Fruit fly (Drosophila melanogaster) whole organism, pupa: ENCODE results near the gene CG4658.

Source experiments
- CG17806 ChIP-seq: fragments of 200-800 bp; sonication (Bioruptor generic); optimal IDR thresholded peaks from 2 replicates; lab custom pipeline; 2018; ENCODE audit warnings: missing biosample characterization, mild to moderate bottlenecking, missing genetic modification characterization, moderate library complexity
- D1 ChIP-seq: fragments of 200-800 bp; sonication (Bioruptor generic); optimal IDR thresholded peaks from 2 replicates; lab custom pipeline; 2018; ENCODE audit warnings: missing biosample characterization, mild to moderate bottlenecking, missing genetic modification characterization, moderate library complexity

- TF ChIP-seq D1 (tag; lab: Kevin White, UChicago) (no peak), CG17806 (tag; lab: Kevin White, UChicago) (no peak)
Measured at dm6 chr2L:9945086-9945485, 11.8 kb upstream of the CG4658 start.
